Worm (Caenorhabditis elegans) whole organism, L4/young adult: ENCODE measurements around the gene srd-70.

Experiments
- W03F9.2 ChIP-seq: fragments of 150-350 bp; optimal IDR thresholded peaks from 2 replicates; lab custom pipeline; 2014; ENCODE audit warnings: missing biosample characterization, missing genetic modification characterization
- dao-5 ChIP-seq: sonication (generic microtip); optimal IDR thresholded peaks from 2 replicates; lab custom pipeline; 2016; ENCODE audit warnings: missing genotype, missing genetic modification characterization, moderate library complexity, missing compliant biosample characterization
- him-1 ChIP-seq: sonication (generic microtip); optimal IDR thresholded peaks from 2 replicates; lab custom pipeline; 2016; ENCODE audit warnings: missing genotype, missing genetic modification reagents, missing genetic modification characterization, missing compliant biosample characterization

Gene srd-70

DNA sequence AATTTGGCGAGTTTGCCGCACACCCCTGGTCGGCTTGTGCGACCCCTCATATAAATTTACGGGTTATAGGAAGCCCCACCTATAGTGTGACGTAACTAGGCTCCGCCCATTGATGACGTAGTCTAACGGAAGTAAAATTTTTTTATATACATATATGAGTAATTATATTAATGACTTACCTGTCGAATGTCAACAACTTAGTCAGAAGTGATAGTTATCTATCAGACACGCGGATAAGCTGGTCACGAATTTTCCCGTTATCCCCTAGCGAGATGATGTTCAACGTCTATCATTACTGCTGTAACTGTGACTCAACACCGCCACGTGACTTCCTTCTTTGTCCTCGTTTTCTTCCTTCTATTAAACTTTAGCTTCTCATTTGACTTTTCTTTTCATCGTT lies at the start of gene srd-70:
Gene srd-70, plus strand, starts transcription at position 301 of the 400 bp plus-strand sequence.
- TF ChIP-seq dao-5 (tag; lab: Kevin White, UChicago) = no peak
- TF ChIP-seq W03F9.2 (tag; lab: Kevin White, UChicago) = no peak
- no peak for TF ChIP-seq him-1 (tag; lab: Kevin White, UChicago)

DNA sequence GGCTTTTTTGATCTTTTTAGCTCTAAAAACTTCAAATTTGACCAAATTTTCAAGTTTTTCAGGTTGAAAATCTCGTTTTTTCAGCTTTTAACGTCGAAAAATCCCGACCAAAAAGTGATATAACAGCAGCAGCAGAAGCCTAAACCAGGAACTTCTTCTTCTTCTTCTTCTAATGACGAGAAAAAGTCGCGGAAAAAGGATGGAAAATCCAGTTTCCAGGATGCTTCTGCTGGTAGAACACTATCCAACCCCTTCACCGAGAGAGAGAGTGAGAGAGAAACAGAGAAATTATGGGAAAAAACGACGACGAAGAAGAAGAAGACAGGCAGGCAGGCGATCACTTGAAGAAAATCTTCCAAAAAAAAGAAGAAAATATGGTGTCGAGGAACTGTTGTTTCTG lies 47.1 kb upstream of the srd-70 start:
- no peak for TF ChIP-seq him-1 (tag; lab: Kevin White, UChicago)
- TF ChIP-seq W03F9.2 (tag; lab: Kevin White, UChicago) = no peak
- TF ChIP-seq dao-5 (tag; lab: Kevin White, UChicago) = no peak

DNA sequence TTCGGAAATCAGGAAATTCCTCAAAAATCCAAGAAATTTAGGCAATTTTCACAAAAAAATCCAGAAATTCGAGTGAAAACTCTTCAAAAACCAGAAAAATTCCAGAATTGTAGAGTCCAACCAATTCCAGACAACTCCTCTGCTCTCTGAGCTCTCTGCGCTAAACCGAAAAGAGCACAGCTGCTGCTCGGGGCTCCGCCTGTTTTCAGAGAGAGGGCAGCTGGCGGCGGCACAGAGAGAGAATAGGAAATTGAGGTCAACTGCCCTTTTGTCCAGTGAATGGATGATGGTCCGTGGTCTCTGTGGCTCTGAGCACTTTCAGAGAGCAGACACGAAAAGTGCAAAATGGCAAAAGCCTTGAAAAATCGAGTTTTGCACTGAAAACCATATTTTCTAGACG lies 44.9 kb upstream of the srd-70 start:
- TF ChIP-seq W03F9.2 (tag; lab: Kevin White, UChicago) = no peak
- no peak for TF ChIP-seq dao-5 (tag; lab: Kevin White, UChicago)
- TF ChIP-seq him-1 (tag; lab: Kevin White, UChicago) = no peak

DNA sequence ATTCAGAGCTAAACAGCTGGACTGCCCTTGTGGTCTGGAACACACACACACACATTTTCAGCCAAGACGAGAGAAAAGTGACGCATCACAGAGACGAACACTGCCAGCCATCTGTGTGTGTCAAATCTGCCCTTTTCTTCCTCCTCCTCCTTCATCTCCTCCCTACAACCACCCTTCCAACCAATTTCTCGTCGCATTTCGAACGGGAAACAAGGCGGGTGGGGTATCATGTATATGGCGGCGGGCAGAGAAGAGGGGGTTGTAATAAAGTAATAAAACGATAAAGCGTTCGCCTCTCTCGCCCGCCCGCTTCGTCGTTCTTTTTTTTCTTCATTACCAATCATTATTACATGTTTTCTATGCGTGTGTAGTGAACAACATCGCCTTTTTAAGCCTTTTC lies 43.6 kb upstream of the srd-70 start:
- TF ChIP-seq him-1 (tag; lab: Kevin White, UChicago) = no peak
- TF ChIP-seq W03F9.2 (tag; lab: Kevin White, UChicago) = no peak
- no peak for TF ChIP-seq dao-5 (tag; lab: Kevin White, UChicago)

- no peak for TF ChIP-seq dao-5 (tag; lab: Kevin White, UChicago)
- TF ChIP-seq W03F9.2 (tag; lab: Kevin White, UChicago) = no peak
- TF ChIP-seq him-1 (tag; lab: Kevin White, UChicago) = no peak
These were observed 42.3 kb upstream of the srd-70 start, which contains the start of gene F53H2.3 for ce11 chrV:20411659-20412058. Gene F53H2.3 (minus strand): TSS chrV:20411759.

ce11 chrV:20412225-20412624 lies 41.7 kb upstream of the srd-70 start:
- no peak for TF ChIP-seq him-1 (tag; lab: Kevin White, UChicago)
- no peak for TF ChIP-seq dao-5 (tag; lab: Kevin White, UChicago)
- TF ChIP-seq W03F9.2 (tag; lab: Kevin White, UChicago) = no peak

- TF ChIP-seq dao-5 (tag; lab: Kevin White, UChicago) (no peak), him-1 (tag; lab: Kevin White, UChicago) (no peak), W03F9.2 (tag; lab: Kevin White, UChicago) (no peak)
These were observed 40.5 kb upstream of the srd-70 start for ce11 chrV:20413426-20413825.

ce11 chrV:20413936-20414335 lies 40.0 kb upstream of the srd-70 start:
- TF ChIP-seq dao-5 (tag; lab: Kevin White, UChicago) = no peak
- TF ChIP-seq W03F9.2 (tag; lab: Kevin White, UChicago) = no peak

- no peak for TF ChIP-seq W03F9.2 (tag; lab: Kevin White, UChicago)
- TF ChIP-seq him-1 (tag; lab: Kevin White, UChicago) = no peak
- TF ChIP-seq dao-5 (tag; lab: Kevin White, UChicago) = no peak
These were observed 38.5 kb upstream of the srd-70 start for ce11 chrV:20415415-20415814.

ce11 chrV:20416335-20416734 lies 37.6 kb upstream of the srd-70 start:
- no peak for TF ChIP-seq W03F9.2 (tag; lab: Kevin White, UChicago)
- TF ChIP-seq him-1 (tag; lab: Kevin White, UChicago) = no peak
- TF ChIP-seq dao-5 (tag; lab: Kevin White, UChicago) = no peak

DNA sequence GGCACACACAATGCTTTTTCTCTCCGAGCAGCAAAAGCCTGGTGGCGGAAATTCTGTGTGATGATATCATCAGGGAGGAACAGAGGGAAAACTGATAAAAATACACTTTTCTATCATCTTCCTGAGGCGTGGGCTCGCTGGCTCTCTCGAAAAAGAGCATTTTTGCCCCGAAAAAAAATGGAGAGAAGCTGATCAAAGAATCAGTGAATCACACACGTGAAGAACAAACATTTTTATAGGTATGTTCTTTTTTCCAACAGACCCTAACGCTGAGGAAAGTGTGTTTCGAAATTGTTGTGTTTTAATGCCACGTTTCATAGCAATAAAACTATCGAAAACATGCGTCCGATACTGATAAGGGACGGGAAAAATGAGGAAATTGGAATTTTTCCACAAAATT lies 37.1 kb upstream of the srd-70 start:
- TF ChIP-seq him-1 (tag; lab: Kevin White, UChicago) (no peak), dao-5 (tag; lab: Kevin White, UChicago) (no peak), W03F9.2 (tag; lab: Kevin White, UChicago) (no peak)

DNA sequence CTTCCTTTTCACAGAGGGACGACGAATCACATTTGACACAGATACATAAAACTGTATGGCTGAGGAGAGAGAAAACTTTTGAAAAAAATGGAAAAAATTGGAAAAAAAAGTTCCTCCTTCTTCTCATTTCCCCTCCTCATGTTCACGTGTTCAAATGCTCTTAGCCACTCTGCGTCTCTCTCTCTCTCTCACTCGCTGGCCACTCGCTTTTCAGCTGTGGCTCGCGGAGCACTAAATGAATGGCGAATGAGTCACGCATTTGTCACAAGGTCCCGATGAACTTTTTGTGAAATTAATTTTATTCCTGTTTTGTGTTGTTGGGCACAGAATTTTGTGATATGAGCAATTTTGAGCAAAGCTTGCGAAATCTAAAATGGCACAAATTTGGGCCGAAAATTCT lies 36.1 kb upstream of the srd-70 start:
- TF ChIP-seq W03F9.2 (tag; lab: Kevin White, UChicago) (no peak), dao-5 (tag; lab: Kevin White, UChicago) (no peak), him-1 (tag; lab: Kevin White, UChicago) (no peak)

ce11 chrV:20418768-20419167 lies 35.1 kb upstream of the srd-70 start:
- TF ChIP-seq him-1 (tag; lab: Kevin White, UChicago) (no peak), dao-5 (tag; lab: Kevin White, UChicago) (no peak), W03F9.2 (tag; lab: Kevin White, UChicago) (no peak)

DNA sequence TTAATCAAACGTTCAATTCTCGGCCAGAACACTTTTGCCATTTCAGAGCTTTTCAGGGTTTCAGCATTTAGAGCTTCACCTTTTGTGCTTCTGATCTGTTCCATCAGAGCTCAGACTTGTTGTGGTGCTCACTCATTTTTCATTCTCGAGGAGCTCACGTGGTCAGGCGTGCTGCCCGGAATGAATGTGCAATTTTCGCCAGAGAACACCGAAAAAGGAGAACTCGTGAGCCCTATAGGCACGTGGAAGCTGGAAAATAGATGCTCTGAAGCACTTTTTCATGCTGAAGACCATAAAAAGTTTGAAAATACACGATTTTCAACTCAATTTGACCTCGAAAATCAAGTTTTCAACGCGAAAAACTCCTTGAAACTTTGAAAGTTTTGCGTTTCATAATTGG lies 34.3 kb upstream of the srd-70 start:
- no peak for TF ChIP-seq dao-5 (tag; lab: Kevin White, UChicago)
- TF ChIP-seq W03F9.2 (tag; lab: Kevin White, UChicago) = no peak
- no peak for TF ChIP-seq him-1 (tag; lab: Kevin White, UChicago)

DNA sequence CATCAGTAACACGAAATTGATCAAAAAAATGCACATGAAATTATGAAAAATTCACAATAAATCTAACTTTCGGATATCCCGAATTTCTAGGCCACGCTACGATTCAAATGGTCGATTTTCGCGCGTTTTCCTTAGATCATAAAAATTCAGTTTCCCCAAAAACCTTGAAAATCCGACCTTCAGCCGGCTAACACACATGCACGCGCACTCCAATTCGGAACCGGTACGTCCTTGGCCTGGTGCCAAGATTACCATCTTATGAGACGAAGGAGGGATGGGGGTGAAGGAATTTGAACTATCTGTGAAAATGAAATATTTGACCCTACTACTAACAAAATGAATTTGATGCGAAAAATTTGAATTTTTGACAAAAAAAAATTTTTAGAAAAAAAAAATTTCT lies 31.2 kb upstream of the srd-70 start:
- TF ChIP-seq W03F9.2 (tag; lab: Kevin White, UChicago) (no peak), dao-5 (tag; lab: Kevin White, UChicago) (no peak), him-1 (tag; lab: Kevin White, UChicago) (no peak)
